Fruit fly (Drosophila melanogaster): ENCODE data around the gene pum.
A peak's percentile ranks its signal among the peaks of the same experiment; 100 is the strongest.

The pum gene

dm6 chr3R:9083379-9083778 lies 154.1 kb downstream of the pum start (continued):
- TF ChIP-seq CG7987 (GFP tag; optimal IDR thresholded peaks at IDR 0.05) (no peak), stwl (tag; optimal IDR thresholded peaks at IDR 0.05) (no peak), tio (GFP tag; optimal IDR thresholded peaks at IDR 0.05) (peak; percentile 21), YL-1 (GFP tag; optimal IDR thresholded peaks at IDR 0.05) (no peak), ash1 (GFP tag; optimal IDR thresholded peaks at IDR 0.05) (no peak), CG15011 (GFP tag; optimal IDR thresholded peaks at IDR 0.05) (peak; percentile 26), Nf-YB (GFP tag; optimal IDR thresholded peaks at IDR 0.05) (no peak), CG31365 (tag; optimal IDR thresholded peaks at IDR 0.05) (no peak), Sry-δ (GFP tag; optimal IDR thresholded peaks at IDR 0.05) (no peak), caup (GFP tag; optimal IDR thresholded peaks at IDR 0.05; ENCODE audit: severe bottlenecking) (peak; percentile 29), CrebB (tag; optimal IDR thresholded peaks at IDR 0.05) (no peak), CG10431 (GFP tag; optimal IDR thresholded peaks at IDR 0.05) (no peak), E2f1 (GFP tag; IDR thresholded peaks at IDR 0.05) (no peak; the same call in 1 of the 2 replicates), sim (GFP tag; IDR thresholded peaks at IDR 0.05) (no peak), Chrac-16 (GFP tag; optimal IDR thresholded peaks at IDR 0.05) (no peak), vvl (GFP tag; IDR thresholded peaks at IDR 0.05) (peak; percentile 40; the same call in 1 of the 2 replicates), sc (optimal IDR thresholded peaks at IDR 0.05) (no peak), sc (GFP tag; optimal IDR thresholded peaks at IDR 0.05) (no peak), crp (GFP tag; optimal IDR thresholded peaks at IDR 0.05) (no peak), Awh (GFP tag; IDR thresholded peaks at IDR 0.05) (no peak), HLH4C (GFP tag; IDR thresholded peaks at IDR 0.05; ENCODE audit: partially characterized antibody) (no peak), chinmo (GFP tag; IDR thresholded peaks at IDR 0.05; ENCODE audit: partially characterized antibody) (no peak), CG11723 (GFP tag; optimal IDR thresholded peaks at IDR 0.05) (no peak), CG9817 (tag; optimal IDR thresholded peaks at IDR 0.05) (peak; percentile 24), cas (GFP tag; IDR thresholded peaks at IDR 0.05) (no peak), CG34422 (GFP tag; IDR thresholded peaks at IDR 0.05) (0 out of 3 replicates have a peak, but pooled peaks have one; percentile 30), CG6854 (GFP tag; optimal IDR thresholded peaks at IDR 0.05) (peak; percentile 3), CG3726 (GFP tag; IDR thresholded peaks at IDR 0.05) (0 out of 3 replicates have a peak, but pooled peaks have one; percentile 9), bowl (GFP tag; IDR thresholded peaks at IDR 0.05) (no peak), twi (tag; optimal IDR thresholded peaks at IDR 0.05) (no peak), unpg (GFP tag; optimal IDR thresholded peaks at IDR 0.05) (peak; percentile 43), Antp (GFP tag; optimal IDR thresholded peaks at IDR 0.05) (no peak), vfl (GFP tag; optimal IDR thresholded peaks at IDR 0.05) (no peak), Ets97D (GFP tag; optimal IDR thresholded peaks at IDR 0.05) (no peak), sd (tag; optimal IDR thresholded peaks at IDR 0.05) (no peak), CG10979 (tag; optimal IDR thresholded peaks at IDR 0.05) (peak; percentile 52), CG2199 (GFP tag; IDR thresholded peaks at IDR 0.05) (no peak), CG8388 (GFP tag; optimal IDR thresholded peaks at IDR 0.05) (no peak), CG7357 (GFP tag; IDR thresholded peaks at IDR 0.05) (no peak), Lim3 (GFP tag; IDR thresholded peaks at IDR 0.05) (no peak), HLHmδ (GFP tag; optimal IDR thresholded peaks at IDR 0.05) (no peak), CG7556 (GFP tag; optimal IDR thresholded peaks at IDR 0.05) (peak; percentile 48), CG18619 (GFP tag; optimal IDR thresholded peaks at IDR 0.05) (no peak), Dll (GFP tag; IDR thresholded peaks at IDR 0.05; ENCODE audit: partially characterized antibody) (no peak), MBD-R2 (GFP tag; IDR thresholded peaks at IDR 0.05) (no peak), psq (GFP tag; optimal IDR thresholded peaks at IDR 0.05) (no peak), Dek (tag; optimal IDR thresholded peaks at IDR 0.05) (no peak), p53 (GFP tag; optimal IDR thresholded peaks at IDR 0.05) (no peak), fru (optimal IDR thresholded peaks at IDR 0.05) (no peak), CG16779 (GFP tag; IDR thresholded peaks at IDR 0.05) (no peak), ap (GFP tag; IDR thresholded peaks at IDR 0.05) (no peak), CG16815 (GFP tag; optimal IDR thresholded peaks at IDR 0.05) (no peak)
